Worm (Caenorhabditis elegans) whole organism, midembryonic: ENCODE data around the gene Y41C4A.9.

Experiments
- T22C8.4 ChIP-seq: fragments of 200-800 bp; sonication (Bioruptor generic); IDR thresholded peaks from 2 replicates; pipeline ENCODE4 v1.3.6; 2022; ENCODE audit warnings: missing genetic modification characterization, missing compliant biosample characterization
- cog-1 ChIP-seq: sonication (generic microtip); optimal IDR thresholded peaks from 2 replicates; lab custom pipeline; 2016; ENCODE audit warnings: missing genetic modification characterization, missing compliant biosample characterization
- flt-1 ChIP-seq: fragments of 200-800 bp; sonication (Bioruptor generic); IDR thresholded peaks from 2 replicates; pipeline ENCODE4 v1.3.6; 2022; ENCODE audit warnings: missing genetic modification characterization, missing compliant biosample characterization
- klf-2 ChIP-seq: fragments of 200-800 bp; sonication (Bioruptor generic); conservative IDR thresholded peaks from 2 replicates; pipeline ENCODE4 v1.3.6; 2022; ENCODE audit warnings: missing genetic modification reagents, missing genetic modification characterization, missing compliant biosample characterization
- med-1 ChIP-seq: sonication (generic microtip); optimal IDR thresholded peaks from 2 replicates; lab custom pipeline; 2017; ENCODE audit warnings: missing genetic modification characterization, mild to moderate bottlenecking, missing compliant biosample characterization, antibody characterized with exemption, missing genetic modification reagents; ENCODE audit not compliant: insufficient read depth
- ref-1 ChIP-seq: fragments of 200-800 bp; sonication (Bioruptor generic); conservative IDR thresholded peaks from 2 replicates; pipeline ENCODE4 v1.3.6; 2022; ENCODE audit warnings: missing genetic modification reagents, missing genetic modification characterization, missing compliant biosample characterization
- tab-1 ChIP-seq: fragments of 200-800 bp; sonication (Bioruptor generic); IDR thresholded peaks from 2 replicates; pipeline ENCODE4 v1.3.6; 2022; ENCODE audit warnings: missing genetic modification characterization, missing compliant biosample characterization
- ztf-23 ChIP-seq: fragments of 200-800 bp; sonication (Bioruptor generic); IDR thresholded peaks from 2 replicates; pipeline ENCODE4 v1.3.6; 2022; ENCODE audit warnings: missing genetic modification reagents, missing genetic modification characterization, missing compliant biosample characterization
- ztf-29 ChIP-seq: fragments of 200-800 bp; sonication (Bioruptor generic); IDR thresholded peaks from 2 replicates; pipeline ENCODE4 v1.3.6; 2022; ENCODE audit warnings: missing genetic modification reagents, missing genetic modification characterization, missing compliant biosample characterization

The Y41C4A.9 gene

DNA sequence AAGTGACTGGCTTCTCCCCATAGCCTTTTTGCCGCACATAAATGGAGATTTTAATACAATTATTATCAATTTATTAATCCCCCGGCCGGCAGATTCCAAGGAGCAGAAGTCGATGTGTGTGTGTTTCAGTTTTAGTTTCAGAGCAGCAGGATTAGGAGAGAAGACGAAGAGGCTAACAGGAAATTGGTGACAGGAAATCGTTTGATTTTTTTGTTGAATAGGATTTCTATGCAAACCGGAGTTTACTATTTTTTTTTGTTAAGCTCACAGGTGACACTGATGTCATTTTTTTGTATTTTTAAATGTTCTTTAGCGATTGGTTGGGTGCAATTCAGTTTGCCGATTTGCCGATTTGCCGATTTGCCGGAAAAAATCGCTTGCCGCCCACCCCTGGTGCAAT, 37.9 kb downstream of the Y41C4A.9 start:
- TF ChIP-seq tab-1: no peak
- TF ChIP-seq flt-1 (GFP tag; lab: Robert Waterston, UW): no peak
- no peak for TF ChIP-seq ref-1 (GFP tag; lab: Robert Waterston, UW)
- no peak for TF ChIP-seq ztf-29 (GFP tag; lab: Robert Waterston, UW)
- no peak for TF ChIP-seq med-1 (GFP tag; lab: Kevin White, UChicago)

DNA sequence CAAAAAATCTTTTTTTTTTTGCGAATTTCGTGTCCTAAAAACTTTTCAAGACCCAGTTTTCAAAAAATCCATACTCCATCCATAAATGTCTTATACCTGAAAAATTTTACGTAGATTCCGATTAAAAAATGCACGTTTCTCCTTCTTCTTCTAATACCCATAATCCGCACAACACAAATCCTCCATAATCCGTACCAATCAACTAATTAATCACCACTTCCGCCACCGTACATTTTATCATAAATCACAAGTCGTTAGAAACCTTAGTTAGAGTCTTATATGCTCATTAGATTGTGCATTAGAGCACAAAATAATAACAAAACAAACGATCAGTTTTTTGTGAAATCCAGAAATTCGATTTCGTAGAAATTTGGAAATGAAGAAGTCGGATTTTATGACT, 49.4 kb downstream of the Y41C4A.9 start:
- TF ChIP-seq tab-1: no peak
- no peak for TF ChIP-seq ztf-29 (GFP tag; lab: Robert Waterston, UW)
- no peak for TF ChIP-seq T22C8.4 (GFP tag; lab: Robert Waterston, UW)
- TF ChIP-seq ref-1 (GFP tag; lab: Robert Waterston, UW): no peak
- no peak for TF ChIP-seq med-1 (GFP tag; lab: Kevin White, UChicago)
- TF ChIP-seq flt-1 (GFP tag; lab: Robert Waterston, UW): no peak
- no peak for TF ChIP-seq ztf-23 (GFP tag; lab: Robert Waterston, UW)
- TF ChIP-seq cog-1 (tag; lab: Kevin White, UChicago): no peak
- no peak for TF ChIP-seq klf-2 (GFP tag; lab: Robert Waterston, UW)

DNA sequence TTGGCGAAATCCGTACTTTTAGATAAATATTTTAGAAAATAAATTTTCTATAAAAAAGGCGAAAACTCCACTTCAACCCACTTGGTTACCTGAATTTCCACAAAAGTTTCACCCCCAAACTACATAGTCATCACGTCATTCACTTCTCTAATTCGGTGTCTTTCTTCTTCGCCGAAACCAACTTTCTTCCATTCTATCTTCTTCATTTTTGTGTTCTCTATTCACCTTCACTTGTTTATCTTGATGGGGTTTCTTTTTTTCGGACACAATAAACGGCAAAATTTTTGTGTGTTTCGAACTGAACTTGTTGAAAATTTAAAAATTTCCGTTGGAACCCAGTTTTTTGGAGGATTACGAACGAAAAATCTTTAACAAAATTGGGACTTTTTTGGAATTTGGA, 51.6 kb downstream of the Y41C4A.9 start:
- TF ChIP-seq tab-1: no peak
- TF ChIP-seq klf-2 (GFP tag; lab: Robert Waterston, UW): no peak

DNA sequence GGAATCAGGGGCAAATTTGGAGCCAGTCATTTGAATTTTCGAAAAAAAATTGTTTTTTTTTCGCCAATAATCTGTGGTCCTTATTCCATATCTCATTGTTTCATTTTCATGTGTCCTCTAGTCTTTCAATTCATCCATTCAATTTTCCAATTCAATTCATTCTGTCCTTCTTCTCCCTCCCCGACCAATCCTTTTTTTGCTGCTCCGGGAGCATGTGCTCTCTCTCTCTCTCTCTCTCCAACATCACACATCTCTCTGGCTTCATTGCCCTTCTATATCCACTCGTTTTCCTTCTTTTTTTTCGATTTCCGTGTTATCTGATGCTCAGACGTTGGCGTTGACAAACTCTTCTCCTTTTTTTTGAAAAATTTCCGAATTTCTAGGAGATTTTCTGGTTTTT, 55.0 kb downstream of the Y41C4A.9 start:
- TF ChIP-seq med-1 (GFP tag; lab: Kevin White, UChicago) (no peak), tab-1 (no peak), ref-1 (GFP tag; lab: Robert Waterston, UW) (no peak), klf-2 (GFP tag; lab: Robert Waterston, UW) (no peak), ztf-29 (GFP tag; lab: Robert Waterston, UW) (no peak), T22C8.4 (GFP tag; lab: Robert Waterston, UW) (no peak), flt-1 (GFP tag; lab: Robert Waterston, UW) (no peak), cog-1 (tag; lab: Kevin White, UChicago) (no peak), ztf-23 (GFP tag; lab: Robert Waterston, UW) (no peak)
